Worm (Caenorhabditis elegans) whole organism, L4 larva: ENCODE results near the gene C29A12.1.
A peak's percentile ranks its signal among the peaks of the same experiment; 100 is the strongest.

Experiments used
- F10B5.3 ChIP-seq: sonication (generic microtip); optimal IDR thresholded peaks from 2 replicates; lab custom pipeline; 2016; ENCODE audit warnings: mild to moderate bottlenecking, missing genetic modification characterization, missing compliant biosample characterization
- F26F4.8 ChIP-seq: fragments of 200-800 bp; sonication (Bioruptor generic); conservative IDR thresholded peaks from 2 replicates; pipeline ENCODE4 v1.3.6; 2022; ENCODE audit warnings: missing genetic modification characterization, missing compliant biosample characterization
- F37D6.2 ChIP-seq: sonication (generic microtip); optimal IDR thresholded peaks from 2 replicates; lab custom pipeline; 2016; ENCODE audit warnings: mild to moderate bottlenecking, missing genetic modification characterization, missing compliant biosample characterization
- T20F7.1 ChIP-seq: fragments of 200-800 bp; sonication (Bioruptor generic); optimal IDR thresholded peaks from 2 replicates; lab custom pipeline; 2018; ENCODE audit warnings: mild to moderate bottlenecking, missing genetic modification characterization, missing compliant biosample characterization
- Y105C5A.15 ChIP-seq: fragments of 200-800 bp; sonication (Bioruptor generic); IDR thresholded peaks from 2 replicates; pipeline ENCODE4 v1.3.6; 2022; ENCODE audit warnings: missing genetic modification characterization, missing compliant biosample characterization
- ZK546.5 ChIP-seq, 2 experiments: sonication (generic microtip); optimal IDR thresholded peaks; 2 replicates each; lab custom pipeline; 2017; ENCODE audit warnings: missing biosample characterization in 2 of 2, missing genetic modification characterization in 2 of 2
- attf-4 ChIP-seq: sonication (generic microtip); optimal IDR thresholded peaks from 3 replicates; lab custom pipeline; 2017; ENCODE audit warnings: missing biosample characterization, missing genetic modification characterization
- ceh-62 ChIP-seq: sonication (generic microtip); optimal IDR thresholded peaks from 2 replicates; lab custom pipeline; 2017; ENCODE audit warnings: missing biosample characterization, missing genetic modification characterization
- ces-1 ChIP-seq: fragments of 150-350 bp; sonication (generic microtip); optimal IDR thresholded peaks from 4 replicates; lab custom pipeline; 2014; ENCODE audit warnings: missing biosample characterization, missing genetic modification reagents, missing genetic modification characterization
- ctbp-1 ChIP-seq: fragments of 200-800 bp; sonication (Bioruptor generic); IDR thresholded peaks from 2 replicates; pipeline ENCODE4 v1.3.6; 2022; ENCODE audit warnings: missing genetic modification reagents, missing genetic modification characterization, missing compliant biosample characterization
- daf-19 ChIP-seq: fragments of 200-800 bp; sonication (Bioruptor generic); conservative IDR thresholded peaks from 2 replicates; pipeline ENCODE4 v1.3.6; 2022; ENCODE audit warnings: missing genetic modification characterization, missing compliant biosample characterization
- dmd-8 ChIP-seq: fragments of 200-800 bp; sonication (Bioruptor generic); IDR thresholded peaks from 2 replicates; pipeline ENCODE4 v1.3.6; 2022; ENCODE audit warnings: missing genetic modification characterization, missing compliant biosample characterization
- duxl-1 ChIP-seq: sonication (generic microtip); optimal IDR thresholded peaks from 2 replicates; lab custom pipeline; 2016; ENCODE audit warnings: mild to moderate bottlenecking, missing genetic modification characterization, moderate library complexity, missing compliant biosample characterization; ENCODE audit not compliant: poor library complexity
- egl-27 ChIP-seq: sonication (generic microtip); optimal IDR thresholded peaks from 3 replicates; lab custom pipeline; 2017; ENCODE audit warnings: missing biosample characterization, missing genetic modification reagents, missing genetic modification characterization
- hlh-11 ChIP-seq: fragments of 200-800 bp; sonication (Bioruptor generic); optimal IDR thresholded peaks from 2 replicates; lab custom pipeline; 2018; ENCODE audit warnings: mild to moderate bottlenecking, missing genetic modification characterization, missing compliant biosample characterization
- lim-7 ChIP-seq: fragments of 200-800 bp; sonication (Bioruptor generic); IDR thresholded peaks from 2 replicates; pipeline ENCODE4 v1.3.6; 2022; ENCODE audit warnings: missing genetic modification characterization, missing compliant biosample characterization
- lin-38 ChIP-seq: fragments of 200-800 bp; sonication (Bioruptor generic); IDR thresholded peaks from 2 replicates; pipeline ENCODE4 v1.3.6; 2022; ENCODE audit warnings: missing genetic modification reagents, missing genetic modification characterization, missing compliant biosample characterization
- lsy-2 ChIP-seq, 2 experiments: fragments of 150-350 bp in 1 of 2; sonication (generic microtip) in 1 of 2; optimal IDR thresholded peaks; 2 replicates each; lab custom pipeline; 2014 to 2017; ENCODE audit warnings: missing biosample characterization in 2 of 2, missing genetic modification characterization in 2 of 2
- mdl-1 ChIP-seq, 2 experiments: fragments of 150-350 bp in 1 of 2; sonication (generic microtip) in 1 of 2; optimal IDR thresholded peaks; 2 replicates each; lab custom pipeline; 2014 to 2017; ENCODE audit warnings: missing biosample characterization in 2 of 2, missing genetic modification characterization in 2 of 2
- mdt-29 ChIP-seq: fragments of 200-800 bp; sonication (Bioruptor generic); IDR thresholded peaks from 2 replicates; pipeline ENCODE4 v1.3.6; 2022; ENCODE audit warnings: missing genetic modification reagents, missing genetic modification characterization, missing compliant biosample characterization
- nhr-102 ChIP-seq: sonication (generic microtip); optimal IDR thresholded peaks from 2 replicates; lab custom pipeline; 2016; ENCODE audit warnings: mild to moderate bottlenecking, missing genetic modification characterization, moderate library complexity, missing compliant biosample characterization
- nhr-11 ChIP-seq: fragments of 150-350 bp; optimal IDR thresholded peaks from 2 replicates; lab custom pipeline; 2014; ENCODE audit warnings: missing biosample characterization, missing genetic modification characterization
- nhr-28 ChIP-seq: fragments of 150-350 bp; optimal IDR thresholded peaks from 2 replicates; lab custom pipeline; 2014; ENCODE audit warnings: missing biosample characterization, missing genetic modification characterization
- nhr-41 ChIP-seq: fragments of 200-800 bp; sonication (Bioruptor generic); IDR thresholded peaks from 2 replicates; pipeline ENCODE4 v1.3.6; 2022; ENCODE audit warnings: missing genetic modification reagents, missing genetic modification characterization, missing compliant biosample characterization
- nhr-6 ChIP-seq: fragments of 150-350 bp; optimal IDR thresholded peaks from 2 replicates; lab custom pipeline; 2014; ENCODE audit warnings: missing biosample characterization, missing genetic modification characterization
- php-3 ChIP-seq: fragments of 200-800 bp; sonication (Bioruptor generic); IDR thresholded peaks from 2 replicates; pipeline ENCODE4 v1.3.6; 2022; ENCODE audit warnings: missing genetic modification reagents, missing genetic modification characterization, missing compliant biosample characterization
- saeg-2 ChIP-seq: fragments of 200-800 bp; sonication (Bioruptor generic); IDR thresholded peaks from 2 replicates; pipeline ENCODE4 v1.3.6; 2022; ENCODE audit warnings: missing genetic modification reagents, missing genetic modification characterization, missing compliant biosample characterization
- set-16 ChIP-seq: fragments of 200-800 bp; sonication (Bioruptor generic); IDR thresholded peaks from 2 replicates; pipeline ENCODE4 v1.3.6; 2022; ENCODE audit warnings: missing genetic modification reagents, missing genetic modification characterization, missing compliant biosample characterization
- snpc-4 ChIP-seq: fragments of 150-350 bp; optimal IDR thresholded peaks from 2 replicates; lab custom pipeline; 2014; ENCODE audit warnings: missing biosample characterization, missing genetic modification characterization
- spr-3 ChIP-seq: fragments of 200-800 bp; sonication (Bioruptor generic); optimal IDR thresholded peaks from 2 replicates; lab custom pipeline; 2018; ENCODE audit warnings: mild to moderate bottlenecking, missing genetic modification characterization, missing compliant biosample characterization
- unc-130 ChIP-seq: sonication (generic microtip); optimal IDR thresholded peaks from 2 replicates; lab custom pipeline; 2016; ENCODE audit warnings: missing genetic modification reagents, missing genetic modification characterization, missing compliant biosample characterization
- unc-39 ChIP-seq: sonication (generic microtip); optimal IDR thresholded peaks from 2 replicates; lab custom pipeline; 2017; ENCODE audit warnings: missing biosample characterization, missing genetic modification characterization
- unc-62 ChIP-seq, 3 experiments: fragments of 150-350 bp in 1 of 3; sonication (generic microtip); optimal IDR thresholded peaks in 2 of 3; peaks in 1 of 3; 1 replicate in 1 of 3; 2 replicates in 2 of 3; lab custom pipeline; 2014 to 2017; ENCODE audit warnings: missing biosample characterization in 3 of 3, missing genetic modification characterization in 3 of 3, missing genetic modification reagents in 3 of 3, missing genotype in 1 of 3
- zag-1 ChIP-seq: fragments of 150-350 bp; optimal IDR thresholded peaks from 2 replicates; lab custom pipeline; 2014; ENCODE audit warnings: missing biosample characterization, missing genetic modification characterization

Gene C29A12.1

ce11 chrV:10795494-10795893 is 17.8 kb downstream of the C29A12.1 start, which contains the start of gene D1054.19:
D1054.19 (plus strand) TSS chrV:10795794.
- TF ChIP-seq daf-19 (no peak), unc-39 (tag; lab: Kevin White, UChicago) (no peak), Y105C5A.15 (GFP tag; lab: Robert Waterston, UW) (no peak), F10B5.3 (tag; lab: Kevin White, UChicago) (no peak), F37D6.2 (tag; lab: Kevin White, UChicago) (no peak)

- no peak for TF ChIP-seq attf-4 (tag; lab: Kevin White, UChicago)
- TF ChIP-seq set-16 (GFP tag; lab: Robert Waterston, UW): peak; percentile 88; the same call in 1 of the 2 replicates
Observed at ce11 chrV:10794463-10794862, 18.8 kb downstream of the C29A12.1 start.

ce11 chrV:10793498-10793897 is 19.8 kb downstream of the C29A12.1 start, which contains the start of gene ule-3:
ule-3 (plus strand) TSS chrV:10793798.
- TF ChIP-seq unc-62 (GFP tag; optimal IDR thresholded peaks at IDR 0.05 in 1 of 2; lab: Kevin White, UChicago) (peak in 1 of 2 experiments; percentile 32), unc-62 (tag; optimal IDR thresholded peaks at IDR 0.05; lab: Kevin White, UChicago) (no peak), dmd-8 (GFP tag; lab: Robert Waterston, UW) (no peak), ZK546.5 (tag; optimal IDR thresholded peaks at IDR 0.05; lab: Kevin White, UChicago) (no peak)

- TF ChIP-seq php-3 (GFP tag; lab: Robert Waterston, UW) (no peak), ctbp-1 (GFP tag; lab: Robert Waterston, UW) (no peak), ceh-62 (tag; lab: Kevin White, UChicago) (no peak), saeg-2 (GFP tag; lab: Robert Waterston, UW) (no peak), T20F7.1 (no peak), lim-7 (GFP tag; lab: Robert Waterston, UW) (no peak), hlh-11 (no peak), F26F4.8 (GFP tag; lab: Robert Waterston, UW) (no peak), lsy-2 (tag; optimal IDR thresholded peaks at IDR 0.05; lab: Kevin White, UChicago) (no peak), unc-130 (GFP tag; lab: Kevin White, UChicago) (no peak), nhr-41 (GFP tag; lab: Robert Waterston, UW) (no peak), snpc-4 (tag; lab: Kevin White, UChicago) (no peak), mdt-29 (GFP tag; lab: Robert Waterston, UW) (no peak), duxl-1 (tag; lab: Kevin White, UChicago) (no peak), egl-27 (no peak), mdl-1 (tag; optimal IDR thresholded peaks at IDR 0.05; lab: Kevin White, UChicago) (no peak), nhr-11 (tag; lab: Kevin White, UChicago) (no peak), ces-1 (GFP tag; lab: Kevin White, UChicago) (no peak), nhr-6 (no peak)
Observed at ce11 chrV:10792775-10793174, 20.5 kb downstream of the C29A12.1 start, which contains the start of gene D1054.10. D1054.10 (minus strand) TSS chrV:10792875.

- TF ChIP-seq zag-1 (tag; lab: Kevin White, UChicago): no peak
- TF ChIP-seq set-16 (GFP tag; lab: Robert Waterston, UW): peak; percentile 69
Observed at ce11 chrV:10790921-10791320, 22.4 kb downstream of the C29A12.1 start, which contains the start of gene D1054.9. D1054.9 (minus strand) TSS chrV:10791057.

ce11 chrV:10784011-10784410 is 29.3 kb downstream of the C29A12.1 start, which contains the start of gene D1054.8:
D1054.8 (plus strand) TSS chrV:10784311.
- TF ChIP-seq nhr-102 (no peak), lin-38 (GFP tag; lab: Robert Waterston, UW) (no peak), spr-3 (no peak), nhr-28 (peak; percentile 2)
